Worm (Caenorhabditis elegans) whole organism, mixed stage, embryonic: ENCODE measurements around the gene sphk-1.

ENCODE experiments used
- blmp-1 ChIP-seq: fragments of 150-350 bp; optimal IDR thresholded peaks from 2 replicates; lab custom pipeline; 2014; ENCODE audit warnings: missing biosample characterization, missing genetic modification characterization
- elt-1 ChIP-seq: sonication (generic microtip); optimal IDR thresholded peaks from 2 replicates; lab custom pipeline; 2017; ENCODE audit warnings: missing genetic modification characterization, mild to moderate bottlenecking, missing compliant biosample characterization, antibody characterized with exemption, moderate library complexity, borderline replicate concordance; ENCODE audit not compliant: insufficient read depth
- mep-1 ChIP-seq: fragments of 150-350 bp; optimal IDR thresholded peaks from 2 replicates; lab custom pipeline; 2017; ENCODE audit warnings: missing biosample characterization, missing genetic modification reagents, missing genetic modification characterization, inconsistent platforms
- nhr-28 ChIP-seq: fragments of 150-350 bp; optimal IDR thresholded peaks from 2 replicates; lab custom pipeline; 2014; ENCODE audit warnings: missing biosample characterization, missing genetic modification characterization
- nhr-76 ChIP-seq: sonication (generic microtip); optimal IDR thresholded peaks from 2 replicates; lab custom pipeline; 2017; ENCODE audit warnings: missing biosample characterization, missing genetic modification characterization

DNA sequence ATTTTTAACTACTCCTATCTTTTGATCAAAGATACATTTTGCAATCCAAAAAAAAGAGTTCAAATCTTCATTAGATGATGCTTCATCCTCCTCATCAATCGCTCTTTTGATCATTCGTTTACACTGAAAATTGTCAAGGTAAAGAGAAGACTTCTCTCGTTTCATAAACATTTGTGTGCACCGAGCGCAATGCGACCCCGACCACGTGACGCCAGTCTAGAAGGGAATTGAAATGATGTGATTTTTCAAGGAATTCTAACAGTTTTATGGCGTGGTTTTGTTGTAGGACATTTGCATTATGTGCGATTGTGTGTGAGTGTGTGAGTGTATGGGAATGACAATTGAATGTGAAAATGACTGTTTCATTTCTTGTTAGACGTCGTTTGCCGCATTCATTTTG lies 39.8 kb upstream of the sphk-1 start:
- TF ChIP-seq nhr-76 (no peak), elt-1 (tag; lab: Kevin White, UChicago) (no peak), blmp-1 (tag; lab: Kevin White, UChicago) (no peak), mep-1 (no peak), nhr-28 (tag; lab: Kevin White, UChicago) (no peak)
